Fruit fly (Drosophila melanogaster): ENCODE results near the gene Pfdn1.

Gene Pfdn1

DNA sequence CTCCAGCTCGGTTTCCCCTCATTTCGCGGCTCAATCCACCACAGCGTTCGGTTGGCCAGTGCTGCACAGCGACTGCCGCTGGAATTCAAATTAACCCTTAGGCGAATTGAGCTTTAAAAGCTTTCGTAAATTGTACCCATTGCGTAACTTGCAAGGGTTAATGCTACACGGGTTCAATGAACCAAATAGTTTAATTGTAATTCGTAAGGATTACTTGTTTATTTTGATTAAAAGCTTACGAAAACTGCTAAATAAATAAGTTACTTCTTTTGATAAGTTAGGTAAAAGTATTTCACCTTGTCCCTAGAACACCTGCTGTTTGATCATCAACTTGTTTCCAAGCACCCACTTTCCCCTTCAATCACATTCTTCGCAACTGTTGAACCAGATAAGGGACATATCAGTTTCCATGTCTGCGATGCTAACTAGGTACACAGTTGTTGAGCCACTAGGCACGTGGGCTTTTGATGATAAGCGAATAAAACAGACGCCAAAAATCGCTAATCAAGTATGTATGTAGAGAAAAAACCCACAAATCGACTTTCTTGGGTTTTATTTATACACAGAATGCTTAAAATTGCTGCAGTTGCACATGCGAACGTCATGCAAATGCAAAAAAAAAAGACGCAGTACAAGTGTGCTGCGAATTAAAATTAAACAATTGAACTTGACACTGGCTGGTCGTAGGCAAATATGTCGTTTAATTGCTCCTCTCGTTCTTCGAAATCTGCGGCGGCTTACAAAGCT is 22.7 kb upstream of the Pfdn1 start, which contains the start of gene Pfas (continued):
- peak; percentile 48 for TF ChIP-seq Dad (GFP tag; optimal IDR thresholded peaks at IDR 0.05)
- TF ChIP-seq Meics (GFP tag; optimal IDR thresholded peaks at IDR 0.05), result peak; percentile 75
- TF ChIP-seq hkb (optimal IDR thresholded peaks at IDR 0.05), result no peak
- TF ChIP-seq hkb (GFP tag; IDR thresholded peaks at IDR 0.05), result no peak; the same call in 1 of the 2 replicates
- TF ChIP-seq inv (GFP tag; IDR thresholded peaks at IDR 0.05; ENCODE audit: partially characterized antibody), result no peak
- no peak for TF ChIP-seq dati (GFP tag; IDR thresholded peaks at IDR 0.05)
- no peak for TF ChIP-seq CG8765 (GFP tag; IDR thresholded peaks at IDR 0.05)
- no peak for TF ChIP-seq CG15479 (GFP tag; optimal IDR thresholded peaks at IDR 0.05)
- no peak for TF ChIP-seq CG16779 (GFP tag; IDR thresholded peaks at IDR 0.05)
- no peak for TF ChIP-seq cad (GFP tag; optimal IDR thresholded peaks at IDR 0.05)
- no peak for TF ChIP-seq CG30431 (GFP tag; optimal IDR thresholded peaks at IDR 0.05)
- no peak for TF ChIP-seq Lpt (GFP tag; optimal IDR thresholded peaks at IDR 0.05)
- TF ChIP-seq CG2199 (GFP tag; IDR thresholded peaks at IDR 0.05), result no peak
- peak; percentile 23; the same call in 1 of the 2 replicates for TF ChIP-seq CG9215 (GFP tag; IDR thresholded peaks at IDR 0.05)
- no peak for TF ChIP-seq zen (tag; optimal IDR thresholded peaks at IDR 0.05)
- peak; percentile 63 for TF ChIP-seq pho (GFP tag; optimal IDR thresholded peaks at IDR 0.05)
- peak; percentile 64 for TF ChIP-seq ranshi (GFP tag; IDR thresholded peaks at IDR 0.05)
- TF ChIP-seq schlank (tag; optimal IDR thresholded peaks at IDR 0.05), result peak; percentile 45
- peak; percentile 87 for TF ChIP-seq sens (GFP tag)
- TF ChIP-seq dmrt99B (tag; optimal IDR thresholded peaks at IDR 0.05), result no peak
- TF ChIP-seq CG2889 (GFP tag; IDR thresholded peaks at IDR 0.05), result no peak
- no peak for TF ChIP-seq CG6175 (GFP tag; IDR thresholded peaks at IDR 0.05)
- no peak for TF ChIP-seq sim (GFP tag; IDR thresholded peaks at IDR 0.05)
- TF ChIP-seq p53 (GFP tag; optimal IDR thresholded peaks at IDR 0.05), result no peak
- no peak for TF ChIP-seq CG18599 (GFP tag; optimal IDR thresholded peaks at IDR 0.05)
- no peak for TF ChIP-seq HLHmδ (GFP tag; optimal IDR thresholded peaks at IDR 0.05)
- TF ChIP-seq CG31441 (GFP tag; IDR thresholded peaks at IDR 0.05), result no peak
- TF ChIP-seq chinmo (GFP tag; IDR thresholded peaks at IDR 0.05; ENCODE audit: partially characterized antibody), result no peak
- no peak for TF ChIP-seq nmo (GFP tag; optimal IDR thresholded peaks at IDR 0.05)
- no peak for TF ChIP-seq CG5180 (GFP tag; optimal IDR thresholded peaks at IDR 0.05)
- TF ChIP-seq cato (GFP tag; optimal IDR thresholded peaks at IDR 0.05; ENCODE audit: borderline replicate concordance), result no peak
- no peak for TF ChIP-seq dmrt11E (tag; optimal IDR thresholded peaks at IDR 0.05)
- TF ChIP-seq CG3407 (GFP tag; optimal IDR thresholded peaks at IDR 0.05), result peak; percentile 6
- TF ChIP-seq otp (GFP tag; IDR thresholded peaks at IDR 0.05), result no peak
- TF ChIP-seq CG4328 (GFP tag; optimal IDR thresholded peaks at IDR 0.05), result peak; percentile 27
- TF ChIP-seq pros (GFP tag; optimal IDR thresholded peaks at IDR 0.05), result no peak
- peak; percentile 77 for TF ChIP-seq Rfx (GFP tag; IDR thresholded peaks at IDR 0.05)
- TF ChIP-seq CG8281 (tag; optimal IDR thresholded peaks at IDR 0.05), result no peak
- TF ChIP-seq CG11085 (GFP tag; IDR thresholded peaks at IDR 0.05), result no peak
- no peak for TF ChIP-seq eve (GFP tag; optimal IDR thresholded peaks at IDR 0.05)
- no peak for TF ChIP-seq CG43689 (GFP tag; IDR thresholded peaks at IDR 0.05)
- TF ChIP-seq jing (GFP tag; optimal IDR thresholded peaks at IDR 0.05), result no peak
- TF ChIP-seq CG11456 (GFP tag; IDR thresholded peaks at IDR 0.05), result 0 out of 3 replicates have a peak, but pooled peaks have one; percentile 34
- peak; percentile 76 for TF ChIP-seq CG15514 (GFP tag; optimal IDR thresholded peaks at IDR 0.05)
- no peak for TF ChIP-seq stc (GFP tag; IDR thresholded peaks at IDR 0.05)
- TF ChIP-seq CG4730 (GFP tag; IDR thresholded peaks at IDR 0.05), result no peak
- no peak for TF ChIP-seq trh (GFP tag; optimal IDR thresholded peaks at IDR 0.05)
- no peak for TF ChIP-seq btn (GFP tag; optimal IDR thresholded peaks at IDR 0.05)
- peak; percentile 43; the same call in 1 of the 2 replicates for TF ChIP-seq onecut (GFP tag; IDR thresholded peaks at IDR 0.05)
- TF ChIP-seq CG16815 (GFP tag; optimal IDR thresholded peaks at IDR 0.05), result no peak
- peak; percentile 67 for TF ChIP-seq mam (GFP tag; optimal IDR thresholded peaks at IDR 0.05)

Measured in whole organism, embryonic.